Fruit fly (Drosophila melanogaster): ENCODE results near the gene Tasp1.

Gene Tasp1

DNA sequence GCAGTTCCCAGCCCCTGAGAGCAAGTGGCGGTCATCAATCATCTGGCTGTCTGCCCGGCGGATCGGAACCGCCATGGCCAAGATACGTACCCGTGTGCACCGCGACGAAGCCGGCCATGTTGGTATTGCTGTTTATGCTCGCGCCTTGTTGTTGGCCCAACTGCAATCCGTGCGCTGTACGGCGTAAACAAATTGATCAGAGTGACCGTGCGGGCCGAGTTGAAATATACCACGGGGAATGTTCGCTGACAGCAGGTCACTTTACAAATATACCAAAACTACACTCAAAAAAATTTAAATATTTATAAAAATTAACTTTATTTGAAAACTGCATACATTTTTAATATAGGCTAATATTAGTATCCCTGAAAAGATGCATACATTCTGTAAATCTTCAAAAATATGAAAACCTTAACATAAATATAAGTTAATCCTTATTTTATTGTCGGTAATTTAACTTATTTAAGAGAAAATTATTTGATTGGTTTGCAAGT lies at the start of gene Tasp1:
Tasp1 (minus strand) TSS at position 203 of the 494 bp plus-strand sequence.
- no peak for TF ChIP-seq noc (tag; optimal IDR thresholded peaks at IDR 0.05)

DNA sequence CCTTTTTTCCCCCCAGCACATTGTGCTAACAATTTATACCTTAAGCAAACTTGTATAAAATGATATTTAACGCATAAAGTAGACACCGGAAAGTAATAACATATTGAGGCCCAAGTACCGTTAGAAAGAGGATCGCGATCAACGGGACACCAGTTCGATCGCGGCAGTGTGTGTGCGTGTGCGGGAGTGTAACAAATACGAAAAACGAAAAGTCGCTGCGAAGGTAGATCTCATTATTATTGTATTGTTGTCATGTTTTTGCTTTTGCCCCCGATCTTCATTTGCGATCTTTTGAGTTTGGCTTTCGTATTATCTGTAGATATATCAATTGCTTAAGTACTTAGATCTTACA lies 44.7 kb upstream of the Tasp1 start:
- TF ChIP-seq noc (tag; optimal IDR thresholded peaks at IDR 0.05) = no peak

DNA sequence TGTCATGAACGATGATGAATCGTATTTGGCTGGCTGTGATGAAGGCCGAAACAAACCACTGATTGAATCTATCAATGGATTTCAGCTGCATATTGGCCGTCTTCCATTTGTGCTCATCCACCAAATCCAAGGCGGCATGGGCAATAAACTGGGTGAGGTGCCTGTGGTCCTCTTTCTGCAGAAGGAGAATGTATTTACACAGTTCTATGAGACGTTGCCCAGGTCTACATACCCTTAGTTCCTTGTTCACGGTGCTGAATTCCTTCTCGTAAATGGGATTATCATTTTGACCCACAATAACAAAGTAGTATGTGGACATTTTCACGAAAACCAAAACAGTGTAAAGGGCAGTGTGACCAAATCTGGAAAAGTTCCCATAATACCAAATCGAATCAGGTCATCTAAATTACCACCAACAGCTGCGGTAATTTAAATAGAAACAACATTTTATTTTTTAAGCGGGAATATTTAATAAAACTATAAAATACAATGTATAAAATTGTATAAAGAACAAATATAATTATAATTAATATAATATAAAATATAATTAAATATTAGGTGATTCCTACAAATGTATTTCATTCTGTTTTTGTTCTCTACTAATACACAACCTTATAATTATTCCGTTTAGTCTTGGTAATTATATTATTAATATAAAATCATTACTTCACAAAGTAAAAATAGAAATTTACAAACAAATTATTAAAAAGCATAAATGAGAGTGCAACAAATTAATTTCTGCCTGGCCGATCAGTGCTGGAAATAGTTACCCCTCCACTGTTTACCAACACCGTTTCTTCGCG lies 44.1 kb upstream of the Tasp1 start, which contains the start of the genes Trs20 and elg1:
Trs20 (minus strand) TSS at position 369 of the 803 bp plus-strand sequence.
elg1 (plus strand) TSS at position 765 of the 803 bp plus-strand sequence.
- peak; percentile 43 for TF ChIP-seq noc (tag; optimal IDR thresholded peaks at IDR 0.05)

DNA sequence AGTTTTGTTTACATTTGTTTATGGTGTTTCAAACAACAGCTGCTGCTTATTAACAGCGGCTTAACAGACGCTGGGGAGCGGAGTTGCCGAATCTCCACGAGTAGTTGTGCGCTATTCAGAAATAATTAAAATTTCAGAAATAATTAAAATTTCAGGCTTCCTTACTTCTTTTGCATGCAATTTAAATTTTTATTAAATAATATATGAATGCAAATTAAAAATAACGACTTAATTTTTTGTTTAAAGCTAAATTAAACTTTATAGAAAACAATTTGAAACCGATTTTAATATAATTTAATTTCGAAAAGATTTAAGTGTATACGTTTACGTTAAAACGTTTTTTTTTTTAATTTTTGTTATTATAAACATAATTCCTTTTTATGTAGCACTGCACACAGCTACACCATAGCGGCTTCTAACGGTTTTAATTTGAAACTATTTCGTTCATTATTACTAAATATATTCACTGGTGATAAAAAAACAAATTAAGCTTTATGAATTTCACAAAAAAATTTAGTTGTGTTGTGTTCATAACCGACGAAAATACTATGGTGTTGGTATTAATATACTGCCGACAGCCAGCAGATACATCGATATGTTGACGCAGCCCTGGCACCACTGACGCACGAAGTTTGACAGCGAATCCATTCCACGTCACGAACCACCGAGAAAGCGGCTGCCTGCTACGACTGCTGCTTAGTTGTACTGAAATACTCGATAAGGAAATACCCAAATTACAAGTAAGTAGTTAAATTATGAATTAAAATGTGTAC lies 41.8 kb upstream of the Tasp1 start, which contains the start of gene SsRbeta:
SsRbeta (plus strand) TSS at position 645 of the 773 bp plus-strand sequence.
- TF ChIP-seq noc (tag; optimal IDR thresholded peaks at IDR 0.05) = no peak

DNA sequence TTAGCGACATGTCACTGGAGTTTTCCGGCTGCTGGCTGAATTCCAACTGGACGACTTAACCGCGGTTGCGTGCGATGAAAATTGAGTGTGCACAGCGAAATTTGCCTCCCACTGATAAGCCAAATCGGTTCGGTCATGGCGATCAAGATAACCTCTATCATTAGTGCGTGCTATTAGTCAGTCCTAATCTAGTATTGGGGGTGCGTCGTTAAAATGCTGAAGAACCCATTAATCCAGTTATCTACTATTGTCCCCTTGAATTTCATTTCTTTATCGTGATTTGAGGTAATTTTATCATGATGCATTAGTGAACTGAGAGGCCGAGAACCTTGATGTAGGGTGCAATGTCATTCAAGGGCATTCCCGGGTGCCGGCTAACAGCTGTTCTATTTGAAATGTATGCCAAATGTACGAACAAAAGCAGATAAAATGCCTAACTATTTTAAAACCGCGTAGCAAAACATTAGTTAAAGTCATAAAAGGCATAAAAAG lies 41.2 kb upstream of the Tasp1 start, which contains the start of gene Pgm1:
Pgm1 (minus strand) TSS at position 51 of the 492 bp plus-strand sequence.
- peak; percentile 87 for TF ChIP-seq noc (tag; optimal IDR thresholded peaks at IDR 0.05)

DNA sequence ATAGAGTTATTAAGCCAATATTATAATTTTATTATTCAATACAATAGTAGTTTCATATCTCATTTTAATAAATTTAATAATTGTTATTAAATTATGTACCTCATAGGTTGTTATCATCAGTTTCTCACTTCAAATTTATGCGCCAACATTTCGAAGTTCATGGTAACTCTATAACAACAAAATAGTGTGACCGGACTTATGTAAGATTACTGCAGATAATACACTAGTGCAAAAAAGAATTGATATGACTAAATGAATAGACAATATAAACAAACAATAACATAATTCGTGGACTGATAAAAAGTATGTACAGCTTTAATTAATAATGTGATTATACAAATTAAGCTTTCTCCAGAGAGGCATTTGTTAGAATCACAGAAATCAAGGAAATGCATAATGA lies 34.5 kb upstream of the Tasp1 start, which contains the start of gene Strump:
Strump (plus strand) TSS at position 212 of the 400 bp plus-strand sequence.
- no peak for TF ChIP-seq noc (tag; optimal IDR thresholded peaks at IDR 0.05)

DNA sequence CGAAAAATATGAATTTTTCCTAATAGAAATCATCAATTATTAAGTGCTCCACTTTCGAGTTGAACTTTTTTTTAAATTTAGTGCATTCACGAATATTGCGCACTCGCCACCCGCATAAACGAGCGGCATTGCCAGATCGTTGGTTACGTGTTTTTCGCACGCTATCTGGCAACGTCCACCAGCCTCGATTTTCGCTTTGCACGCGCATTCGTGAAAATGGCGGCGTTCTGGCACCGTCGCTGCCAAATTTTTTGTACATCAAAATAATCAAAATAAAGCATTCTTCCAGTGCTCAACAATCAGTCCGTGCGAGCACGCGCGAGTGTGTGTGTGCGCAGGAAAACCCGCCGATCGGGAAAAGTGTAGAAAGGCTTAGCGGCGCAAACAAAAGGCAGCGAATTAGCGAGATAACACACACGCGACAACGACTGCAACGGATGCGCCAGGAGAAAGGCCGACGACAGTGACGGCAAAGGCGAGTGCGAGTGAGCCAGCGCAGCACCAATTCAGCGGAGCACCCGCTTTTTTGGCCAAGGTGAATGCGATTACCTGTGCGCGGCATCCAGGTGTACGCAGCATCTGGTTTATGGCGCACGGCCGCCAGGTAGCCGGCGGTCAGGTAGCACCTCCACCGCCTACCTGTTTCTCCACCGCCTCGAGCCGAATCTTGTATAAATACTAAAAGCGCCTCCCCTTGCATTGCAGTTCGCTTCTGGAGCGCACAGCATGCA lies 26.4 kb upstream of the Tasp1 start:
- no peak for TF ChIP-seq noc (tag; optimal IDR thresholded peaks at IDR 0.05)

DNA sequence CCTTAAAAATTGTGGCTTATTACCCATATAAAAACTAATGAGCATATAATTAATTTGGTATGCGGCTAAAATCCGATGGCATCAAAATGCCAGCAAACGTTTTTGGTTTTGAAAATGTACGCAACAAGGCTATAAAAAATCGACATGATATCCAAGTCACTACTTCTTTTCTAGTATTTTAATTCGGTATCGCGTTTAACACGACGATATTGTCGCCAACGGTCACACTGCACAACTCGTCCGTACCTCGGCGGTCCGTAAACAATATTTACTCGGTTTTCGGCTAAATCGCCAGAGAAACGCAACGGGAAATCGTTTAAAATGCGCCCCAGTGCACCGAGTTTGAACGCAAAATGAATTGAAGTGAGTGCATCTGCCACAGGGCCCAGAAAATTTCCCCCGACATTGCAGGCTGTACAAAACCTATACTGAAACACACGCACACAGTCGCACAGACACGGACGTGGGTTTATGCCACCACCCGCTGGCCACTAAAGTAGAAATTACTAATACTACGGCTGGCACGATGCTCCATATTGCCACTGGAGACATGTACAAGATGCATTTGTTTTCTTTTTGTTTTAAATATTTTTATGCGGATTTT lies 25.8 kb upstream of the Tasp1 start, which contains the start of gene Taf4:
Taf4 (plus strand) TSS at position 210 of the 604 bp plus-strand sequence.
- no peak for TF ChIP-seq noc (tag; optimal IDR thresholded peaks at IDR 0.05)

DNA sequence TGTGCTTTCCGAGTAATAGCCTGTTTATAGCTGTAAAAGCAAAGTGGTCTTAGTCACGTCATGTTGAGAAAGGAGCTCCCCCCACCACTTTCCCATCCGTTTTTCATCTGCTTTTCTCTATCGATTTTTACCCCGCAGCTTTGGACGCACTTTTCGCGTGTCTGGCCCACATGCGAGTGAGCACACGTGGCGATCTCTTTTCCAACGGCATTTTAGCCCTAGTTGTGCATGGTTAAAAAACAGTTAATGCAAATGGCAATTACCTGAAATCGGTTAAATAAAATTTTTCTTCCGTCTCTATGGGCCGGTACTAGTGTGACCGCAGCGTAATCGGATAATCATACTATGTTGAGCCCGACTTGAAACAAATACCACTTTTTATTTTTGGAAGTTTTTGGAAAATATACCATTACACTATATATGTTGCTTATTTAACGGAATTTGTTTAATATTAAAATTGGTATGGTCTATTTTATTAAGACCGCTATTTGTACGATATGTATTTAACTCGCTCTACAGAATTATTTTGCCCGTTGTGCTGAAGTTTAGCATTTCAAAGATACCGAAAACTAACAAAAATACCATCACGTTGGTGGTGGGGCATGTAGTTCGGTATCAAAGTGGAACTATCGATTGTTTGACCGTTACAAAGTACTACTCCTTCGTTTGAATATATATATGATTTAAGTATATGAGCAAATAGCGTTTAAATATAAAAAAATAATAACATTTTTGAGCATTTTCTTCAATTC lies 24.9 kb upstream of the Tasp1 start, which contains the start of gene Zn72D:
Zn72D (minus strand) TSS at position 558 of the 752 bp plus-strand sequence.
- TF ChIP-seq noc (tag; optimal IDR thresholded peaks at IDR 0.05) = no peak

DNA sequence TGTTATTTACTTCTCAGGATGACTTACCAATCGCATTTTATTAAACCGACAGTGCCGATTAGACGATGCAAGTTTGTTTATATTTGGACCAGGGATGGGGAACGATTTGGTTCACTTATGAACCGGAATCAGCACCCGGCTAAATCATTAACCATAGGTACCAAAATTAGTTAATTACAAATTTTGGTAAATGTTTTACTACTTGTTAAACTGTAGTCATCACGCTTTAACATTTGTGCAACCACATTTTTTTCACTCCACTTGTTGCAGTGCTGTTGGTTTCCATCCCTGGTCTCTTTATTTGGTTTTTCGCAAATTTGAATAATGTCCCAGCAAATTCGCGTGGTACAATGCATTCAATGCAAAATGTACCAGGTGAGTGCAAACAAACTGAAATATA lies 18.2 kb upstream of the Tasp1 start, which contains the start of the genes IntS9 and CG43295:
IntS9 (minus strand) TSS at position 100 of the 400 bp plus-strand sequence.
CG43295 (plus strand) TSS at position 325 of the 400 bp plus-strand sequence.
- TF ChIP-seq noc (tag; optimal IDR thresholded peaks at IDR 0.05) = no peak

DNA sequence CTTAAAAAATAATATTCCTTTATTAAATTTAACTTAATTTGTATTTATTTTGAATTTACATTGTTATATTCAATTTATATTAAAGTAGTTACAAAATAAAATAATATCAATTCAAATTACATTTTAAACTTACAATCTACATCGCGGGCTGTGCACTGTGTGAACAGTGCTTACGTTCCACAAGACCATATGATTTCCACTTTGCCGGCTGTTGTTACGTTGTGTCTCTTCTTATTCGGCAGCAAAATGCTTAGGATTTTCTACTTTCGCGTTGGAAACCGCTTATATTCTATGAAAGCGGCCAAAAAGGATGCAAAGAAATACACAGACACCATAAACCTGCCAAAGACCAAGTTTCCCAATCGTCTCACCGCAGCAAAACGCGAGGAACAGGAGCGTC lies 12.7 kb upstream of the Tasp1 start, which contains the start of gene IleRS-m:
IleRS-m (plus strand) TSS at position 222 of the 400 bp plus-strand sequence.
- TF ChIP-seq noc (tag; optimal IDR thresholded peaks at IDR 0.05) = no peak

DNA sequence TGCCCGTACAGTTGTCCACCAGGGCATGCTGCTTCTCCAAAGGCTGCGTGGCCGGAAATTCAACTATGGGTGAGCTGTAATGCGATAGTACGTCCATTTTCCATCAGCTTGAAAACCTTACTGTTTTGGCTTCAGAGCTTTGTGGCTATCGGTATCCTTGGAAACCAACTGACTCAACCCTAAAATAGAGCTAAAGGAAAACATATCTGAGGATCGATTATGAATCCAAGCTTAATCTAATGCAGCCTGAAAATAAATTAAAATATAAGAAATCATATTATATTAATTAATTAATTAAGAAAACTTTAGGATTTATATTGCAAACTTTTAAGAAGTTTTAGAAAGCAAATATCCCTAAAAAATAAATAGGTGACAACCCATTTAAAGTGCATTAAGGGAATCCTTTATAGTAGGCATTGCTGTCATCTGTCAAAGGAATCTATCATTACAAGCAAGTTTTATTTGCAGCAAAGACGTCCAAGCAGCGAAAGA lies 10.1 kb upstream of the Tasp1 start, which contains the start of the genes CG13074 and ATPsynbetaL:
CG13074 (minus strand) TSS at position 101 of the 492 bp plus-strand sequence.
ATPsynbetaL (plus strand) TSS at position 442 of the 492 bp plus-strand sequence.
- no peak for TF ChIP-seq noc (tag; optimal IDR thresholded peaks at IDR 0.05)

DNA sequence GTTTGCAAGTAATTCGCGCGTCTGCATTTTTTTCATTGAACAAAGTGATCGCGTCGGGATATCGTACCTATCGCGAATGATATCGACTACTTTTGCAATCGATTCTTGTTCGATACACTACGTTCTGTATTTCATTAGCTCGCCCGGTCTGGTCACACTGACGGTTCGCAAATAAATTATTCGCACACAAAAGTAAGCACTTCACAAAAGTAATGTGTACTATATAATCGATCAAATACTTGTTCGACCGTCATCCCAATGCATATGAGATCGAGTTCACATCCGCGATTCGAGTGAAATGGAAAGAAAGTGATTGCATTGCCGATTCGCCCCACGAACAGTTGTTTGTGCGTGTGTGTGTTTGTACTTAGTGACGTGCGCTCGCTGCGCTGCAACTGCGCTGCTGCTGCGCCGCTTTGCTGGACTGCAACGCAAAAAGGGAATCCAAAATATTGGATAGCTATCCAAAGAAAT lies 3.0 kb upstream of the Tasp1 start, which contains the start of the genes CG5235 and ClC-c:
CG5235 (minus strand) TSS at position 63 of the 474 bp plus-strand sequence.
ClC-c (plus strand) TSS at position 125 of the 474 bp plus-strand sequence.
- TF ChIP-seq noc (tag; optimal IDR thresholded peaks at IDR 0.05) = peak; percentile 39
